Worm (Caenorhabditis elegans) whole organism, L1 larva: ENCODE results near the gene arl-8.

Experiments
- F16B12.6 ChIP-seq: fragments of 150-350 bp; optimal IDR thresholded peaks from 2 replicates; lab custom pipeline; 2014; ENCODE audit warnings: missing biosample characterization, missing genetic modification characterization
- Y116A8C.19 ChIP-seq: sonication (generic microtip); optimal IDR thresholded peaks from 2 replicates; lab custom pipeline; 2016; ENCODE audit warnings: missing compliant biosample characterization, missing genetic modification characterization, borderline replicate concordance
- alr-1 ChIP-seq: fragments of 200-800 bp; sonication (Bioruptor generic); optimal IDR thresholded peaks from 2 replicates; lab custom pipeline; 2018; ENCODE audit warnings: borderline replicate concordance, mild to moderate bottlenecking, missing genetic modification characterization, missing compliant biosample characterization
- ama-1 ChIP-seq: fragments of 150-350 bp; optimal IDR thresholded peaks from 2 replicates; lab custom pipeline; 2014
- ceh-88 ChIP-seq: fragments of 200-800 bp; sonication (Bioruptor generic); IDR thresholded peaks from 2 replicates; pipeline ENCODE4 v1.3.6; 2022; ENCODE audit warnings: missing genetic modification characterization, missing compliant biosample characterization
- ceh-90 ChIP-seq: sonication (generic microtip); optimal IDR thresholded peaks from 2 replicates; lab custom pipeline; 2016; ENCODE audit warnings: missing genetic modification characterization, missing compliant biosample characterization
- ces-1 ChIP-seq: fragments of 150-350 bp; optimal IDR thresholded peaks from 2 replicates; lab custom pipeline; 2014; ENCODE audit warnings: missing biosample characterization, missing genetic modification reagents, missing genetic modification characterization
- efl-1 ChIP-seq, 4 experiments: fragments of 150-350 bp; optimal IDR thresholded peaks in 3 of 4; peaks in 1 of 4; 1 replicate in 1 of 4; 2 replicates in 3 of 4; lab custom pipeline; 2014; ENCODE audit warnings: missing biosample characterization in 2 of 4, missing genetic modification characterization in 2 of 4, missing genetic modification reagents in 2 of 4
- egl-13 ChIP-seq: sonication (generic microtip); optimal IDR thresholded peaks from 2 replicates; lab custom pipeline; 2016; ENCODE audit warnings: missing genotype, missing genetic modification reagents, missing genetic modification characterization, missing compliant biosample characterization
- elt-3 ChIP-seq, 6 experiments: fragments of 150-350 bp in 1 of 6; sonication (generic microtip); optimal IDR thresholded peaks; 2 replicates each; lab custom pipeline; 2017 to 2018; ENCODE audit warnings: missing biosample characterization in 6 of 6, missing genetic modification characterization in 6 of 6, inconsistent platforms in 1 of 6
- ets-5 ChIP-seq: fragments of 200-800 bp; sonication (Bioruptor generic); IDR thresholded peaks from 2 replicates; pipeline ENCODE4 v1.3.6; 2022; ENCODE audit warnings: missing genetic modification characterization, missing compliant biosample characterization
- fkh-8 ChIP-seq: sonication (generic microtip); optimal IDR thresholded peaks from 2 replicates; lab custom pipeline; 2016; ENCODE audit warnings: mild to moderate bottlenecking, missing genetic modification characterization, missing compliant biosample characterization
- fos-1 ChIP-seq: fragments of 150-350 bp; optimal IDR thresholded peaks from 2 replicates; lab custom pipeline; 2014; ENCODE audit warnings: missing biosample characterization, missing genetic modification characterization
- hpl-2 ChIP-seq: fragments of 150-350 bp; optimal IDR thresholded peaks from 2 replicates; lab custom pipeline; 2014; ENCODE audit warnings: missing biosample characterization, missing genetic modification reagents, missing genetic modification characterization
- lin-14 ChIP-seq: fragments of 200-800 bp; sonication (Bioruptor generic); optimal IDR thresholded peaks from 2 replicates; lab custom pipeline; 2018; ENCODE audit warnings: mild to moderate bottlenecking, missing genetic modification characterization, moderate library complexity, missing compliant biosample characterization
- lsy-2 ChIP-seq, 2 experiments: fragments of 150-350 bp; optimal IDR thresholded peaks; 2 replicates each; lab custom pipeline; 2014; ENCODE audit warnings: missing biosample characterization in 2 of 2, missing genetic modification characterization in 2 of 2
- mdl-1 ChIP-seq, 2 experiments: fragments of 150-350 bp; optimal IDR thresholded peaks; 2 replicates each; lab custom pipeline; 2014 to 2017; ENCODE audit warnings: missing biosample characterization in 2 of 2, missing genetic modification characterization in 2 of 2, inconsistent platforms in 1 of 2
- mef-2 ChIP-seq: fragments of 150-350 bp; optimal IDR thresholded peaks from 2 replicates; lab custom pipeline; 2014; ENCODE audit warnings: missing biosample characterization, missing genetic modification characterization
- nhr-20 ChIP-seq: sonication (generic microtip); optimal IDR thresholded peaks from 2 replicates; lab custom pipeline; 2016; ENCODE audit warnings: mild to moderate bottlenecking, missing genetic modification characterization, missing compliant biosample characterization
- nhr-237 ChIP-seq: fragments of 150-350 bp; optimal IDR thresholded peaks from 2 replicates; lab custom pipeline; 2014; ENCODE audit warnings: missing biosample characterization, missing genetic modification characterization
- nhr-47 ChIP-seq: sonication (generic microtip); optimal IDR thresholded peaks from 2 replicates; lab custom pipeline; 2016; ENCODE audit warnings: mild to moderate bottlenecking, missing genetic modification characterization, moderate library complexity, missing compliant biosample characterization
- nhr-71 ChIP-seq: sonication (generic microtip); optimal IDR thresholded peaks from 2 replicates; lab custom pipeline; 2016; ENCODE audit warnings: mild to moderate bottlenecking, missing genetic modification characterization, moderate library complexity, missing compliant biosample characterization
- pag-3 ChIP-seq: sonication (generic microtip); optimal IDR thresholded peaks from 2 replicates; lab custom pipeline; 2017; ENCODE audit warnings: missing genetic modification characterization, mild to moderate bottlenecking, missing compliant biosample characterization, antibody characterized with exemption, borderline replicate concordance; ENCODE audit not compliant: insufficient read depth
- pax-3 ChIP-seq: fragments of 200-800 bp; sonication (Bioruptor generic); optimal IDR thresholded peaks from 2 replicates; lab custom pipeline; 2018; ENCODE audit warnings: mild to moderate bottlenecking, missing genetic modification characterization, moderate library complexity, missing compliant biosample characterization
- rnt-1 ChIP-seq: sonication (generic microtip); optimal IDR thresholded peaks from 2 replicates; lab custom pipeline; 2016; ENCODE audit warnings: mild to moderate bottlenecking, missing genetic modification characterization, moderate library complexity, missing compliant biosample characterization
- sup-37 ChIP-seq: fragments of 200-800 bp; sonication (Bioruptor generic); optimal IDR thresholded peaks from 2 replicates; lab custom pipeline; 2018; ENCODE audit warnings: mild to moderate bottlenecking, missing genetic modification characterization, missing compliant biosample characterization
- swsn-7 ChIP-seq: sonication (generic microtip); optimal IDR thresholded peaks from 2 replicates; lab custom pipeline; 2016; ENCODE audit warnings: missing genetic modification characterization, missing compliant biosample characterization
- vab-15 ChIP-seq: sonication (generic microtip); optimal IDR thresholded peaks from 2 replicates; lab custom pipeline; 2017; ENCODE audit warnings: missing genotype, mild to moderate bottlenecking, missing genetic modification characterization, missing compliant biosample characterization
- xbp-1 ChIP-seq: sonication (generic microtip); optimal IDR thresholded peaks from 2 replicates; lab custom pipeline; 2016; ENCODE audit warnings: missing genetic modification characterization, missing compliant biosample characterization
- zip-4 ChIP-seq: fragments of 200-800 bp; sonication (Bioruptor generic); optimal IDR thresholded peaks from 2 replicates; lab custom pipeline; 2018; ENCODE audit warnings: mild to moderate bottlenecking, missing genetic modification characterization, moderate library complexity, missing compliant biosample characterization
- ztf-11 ChIP-seq, 2 experiments: sonication (generic microtip); optimal IDR thresholded peaks; 2 replicates each; lab custom pipeline; 2016 to 2017; ENCODE audit warnings: missing genetic modification characterization in 2 of 2, missing biosample characterization in 1 of 2, missing compliant biosample characterization in 1 of 2
- ztf-4 ChIP-seq: fragments of 150-350 bp; optimal IDR thresholded peaks from 2 replicates; lab custom pipeline; 2014; ENCODE audit warnings: missing biosample characterization, missing genetic modification characterization

arl-8 gene

DNA sequence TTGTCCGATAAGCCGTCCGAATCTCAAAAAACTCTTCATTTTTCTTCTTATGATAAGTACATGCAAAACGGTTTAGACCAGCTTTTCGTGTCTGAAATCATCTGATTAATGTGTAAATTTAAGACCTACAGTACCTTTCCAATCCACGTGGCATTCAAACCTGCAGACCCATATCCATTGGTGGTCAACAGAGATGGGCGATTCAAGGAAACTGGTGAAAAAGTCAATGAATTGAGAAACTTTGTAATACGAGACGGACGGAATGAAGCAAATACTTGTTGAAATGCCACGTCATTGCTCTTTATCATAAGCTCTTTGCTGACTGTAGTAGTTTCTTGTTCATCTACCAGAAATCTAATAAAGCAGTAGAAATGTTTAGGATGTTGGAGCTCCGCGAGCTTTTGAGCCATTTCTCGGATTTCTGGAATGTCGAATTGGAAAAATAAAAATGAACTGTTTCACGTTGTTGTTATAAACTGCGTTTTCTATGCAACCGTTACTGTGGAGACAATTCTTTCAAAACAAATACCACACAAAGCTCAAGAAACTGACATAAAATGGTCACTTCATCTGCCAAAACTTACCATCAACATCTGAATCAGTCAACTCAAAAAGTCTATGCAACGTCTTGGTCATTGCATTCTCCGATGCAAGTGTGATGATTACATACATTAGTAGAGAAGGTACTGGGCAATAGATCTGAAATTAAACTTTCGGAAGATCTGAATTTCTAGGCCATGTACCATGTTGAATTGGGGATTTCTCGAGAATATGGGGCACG is 33.8 kb upstream of the arl-8 start:
- TF ChIP-seq lsy-2 (tag; optimal IDR thresholded peaks at IDR 0.05; lab: Kevin White, UChicago): peak in 1 of 2 experiments; percentile 1
- TF ChIP-seq ztf-4: peak; percentile 38
- TF ChIP-seq pax-3 (tag; lab: Kevin White, UChicago): no peak
- TF ChIP-seq ceh-88 (GFP tag; lab: Robert Waterston, UW): peak; percentile 16; the same call in 1 of the 2 replicates
- peak; percentile 79 for TF ChIP-seq ama-1 (lab: Kevin White, UChicago)
- TF ChIP-seq rnt-1: peak; percentile 17
- peak; percentile 46 for TF ChIP-seq vab-15
- TF ChIP-seq nhr-71 (tag; lab: Kevin White, UChicago): peak; percentile 45
- no peak for TF ChIP-seq efl-1 (optimal IDR thresholded peaks at IDR 0.05; lab: Kevin White, UChicago)
- TF ChIP-seq efl-1 (GFP tag; optimal IDR thresholded peaks at IDR 0.05 in 1 of 2; lab: Kevin White, UChicago): peak in 1 of 2 experiments; percentile 18
- no peak for TF ChIP-seq swsn-7 (tag; lab: Kevin White, UChicago)
- 0 out of 2 replicates have a peak, but pooled peaks have one; percentile 33 for TF ChIP-seq ets-5 (GFP tag; lab: Robert Waterston, UW)

- TF ChIP-seq alr-1 (tag; lab: Kevin White, UChicago) (no peak), mdl-1 (tag; optimal IDR thresholded peaks at IDR 0.05; lab: Kevin White, UChicago) (no peak), fos-1 (tag; lab: Kevin White, UChicago) (no peak), fkh-8 (tag; lab: Kevin White, UChicago) (no peak), ztf-4 (no peak), sup-37 (GFP tag; lab: Kevin White, UChicago) (no peak), lin-14 (GFP tag; lab: Kevin White, UChicago) (no peak), mef-2 (tag; lab: Kevin White, UChicago) (no peak), xbp-1 (tag; lab: Kevin White, UChicago) (no peak), efl-1 (optimal IDR thresholded peaks at IDR 0.05; lab: Kevin White, UChicago) (no peak), efl-1 (GFP tag; optimal IDR thresholded peaks at IDR 0.05 in 1 of 2; lab: Kevin White, UChicago) (no peak), ceh-90 (tag; lab: Kevin White, UChicago) (no peak), egl-13 (no peak), nhr-47 (tag; lab: Kevin White, UChicago) (no peak), ama-1 (lab: Kevin White, UChicago) (no peak)
- TF ChIP-seq, all 84 proteins: peak for 0
Measured at ce11 chrIV:14764719-14765173, 33.2 kb upstream of the arl-8 start.

DNA sequence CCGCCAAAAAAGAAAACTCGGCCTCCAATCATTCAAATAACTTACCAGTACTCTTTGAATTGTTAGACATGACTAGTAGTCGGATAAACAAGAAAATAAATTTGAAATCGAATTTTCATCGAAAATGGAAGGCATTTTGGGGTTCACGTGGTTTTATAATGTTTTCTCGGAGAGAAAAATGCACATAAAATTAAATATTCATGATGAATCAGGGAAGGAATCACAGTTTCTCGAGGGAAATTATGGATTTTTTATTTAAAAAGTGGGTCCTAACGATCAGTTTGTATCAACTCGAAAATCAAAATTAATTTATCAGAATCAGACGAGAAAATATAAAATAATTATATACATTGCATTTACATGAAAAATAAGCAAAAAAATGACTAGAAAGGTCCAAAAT is 32.6 kb upstream of the arl-8 start, which contains the start of gene Y57G11C.5:
TSS of gene Y57G11C.5 (minus strand) at position 101 of the 400 bp plus-strand sequence.
- TF ChIP-seq hpl-2 (no peak), vab-15 (no peak), F16B12.6 (tag; lab: Kevin White, UChicago) (no peak), zip-4 (GFP tag; lab: Kevin White, UChicago) (no peak), rnt-1 (no peak), pag-3 (tag; lab: Kevin White, UChicago) (no peak)

DNA sequence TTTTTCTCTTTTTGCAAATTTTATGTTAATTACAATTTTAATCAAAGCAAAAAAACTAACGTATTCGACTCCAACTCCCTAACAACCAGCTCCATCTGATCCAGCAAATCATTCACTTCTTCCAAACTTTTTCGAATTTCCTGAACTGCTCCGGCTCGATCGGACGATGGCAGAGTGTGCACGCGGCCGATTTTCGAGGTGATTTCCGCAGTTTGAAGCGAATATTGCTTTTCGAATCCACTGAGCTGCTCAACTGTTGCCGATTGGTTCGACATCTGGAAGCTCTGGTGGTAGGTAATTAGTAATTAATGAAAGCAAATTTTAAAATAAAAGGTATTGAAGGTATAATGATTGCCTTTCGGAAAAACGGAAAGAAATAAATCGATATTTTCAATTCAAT is 31.6 kb upstream of the arl-8 start, which contains the start of gene vti-1:
TSS of gene vti-1 (minus strand) at position 284 of the 400 bp plus-strand sequence.
- TF ChIP-seq fkh-8 (tag; lab: Kevin White, UChicago) (no peak), ztf-4 (no peak), Y116A8C.19 (tag; lab: Kevin White, UChicago) (no peak), nhr-237 (tag; lab: Kevin White, UChicago) (no peak), pax-3 (tag; lab: Kevin White, UChicago) (no peak), hpl-2 (no peak), nhr-20 (tag; lab: Kevin White, UChicago) (no peak), elt-3 (tag; optimal IDR thresholded peaks at IDR 0.05; lab: Kevin White, UChicago) (no peak), ztf-11 (tag; optimal IDR thresholded peaks at IDR 0.05; lab: Kevin White, UChicago) (no peak), ces-1 (GFP tag; lab: Kevin White, UChicago) (no peak)
